Fruit fly (Drosophila melanogaster): Measurements from ENCODE around the gene CG14322.

- TF ChIP-seq Hr83 (GFP tag; optimal IDR thresholded peaks at IDR 0.05; ENCODE audit: poor library complexity, severe bottlenecking) = no peak
- TF ChIP-seq Abd-B (GFP tag; optimal IDR thresholded peaks at IDR 0.05) = no peak
- no peak for TF ChIP-seq Myc (optimal IDR thresholded peaks at IDR 0.05)
- TF ChIP-seq HLH106 (tag; optimal IDR thresholded peaks at IDR 0.05) = no peak
- TF ChIP-seq fru (GFP tag; optimal IDR thresholded peaks at IDR 0.05) = no peak
- TF ChIP-seq dl (GFP tag; optimal IDR thresholded peaks at IDR 0.05; ENCODE audit: insufficient read depth in 1 of 2, partially characterized antibody in 2 of 2) = no peak
- TF ChIP-seq foxo (GFP tag; optimal IDR thresholded peaks at IDR 0.05) = no peak
- no peak for TF ChIP-seq usp (GFP tag; optimal IDR thresholded peaks at IDR 0.05)
- no peak for TF ChIP-seq CG32264 (GFP tag; optimal IDR thresholded peaks at IDR 0.05)
- TF ChIP-seq lola (GFP tag; optimal IDR thresholded peaks at IDR 0.05) = no peak
- TF ChIP-seq pan (optimal IDR thresholded peaks at IDR 0.05) = no peak
Observed at dm6 chr3R:17670202-17670856, 22.9 kb downstream of the CG14322 start.
